Worm (Caenorhabditis elegans) whole organism, young adult: Measurements from ENCODE around the gene R107.2.
A peak's percentile ranks its signal among the peaks of the same experiment; 100 is the strongest.

Experiments
- B0019.2 ChIP-seq: fragments of 200-800 bp; sonication (Bioruptor generic); conservative IDR thresholded peaks from 2 replicates; pipeline ENCODE4 v1.3.6; 2022; ENCODE audit warnings: missing genetic modification reagents, missing genetic modification characterization, missing compliant biosample characterization
- B0035.1 ChIP-seq: sonication (generic microtip); optimal IDR thresholded peaks from 2 replicates; lab custom pipeline; 2016; ENCODE audit warnings: missing genetic modification characterization, mild to moderate bottlenecking, missing compliant biosample characterization, missing genotype, missing genetic modification reagents
- B0336.3 ChIP-seq: fragments of 200-800 bp; sonication (Bioruptor generic); IDR thresholded peaks from 2 replicates; pipeline ENCODE4 v1.3.6; 2022; ENCODE audit warnings: missing genetic modification characterization, missing compliant biosample characterization
- C06A6.2 ChIP-seq: fragments of 200-800 bp; sonication (Bioruptor generic); conservative IDR thresholded peaks from 2 replicates; pipeline ENCODE4 v1.3.6; 2022; ENCODE audit warnings: missing genetic modification characterization, missing compliant biosample characterization
- F37B4.10 ChIP-seq: fragments of 200-800 bp; sonication (Bioruptor generic); IDR thresholded peaks from 2 replicates; pipeline ENCODE4 v1.3.6; 2022; ENCODE audit warnings: missing genetic modification characterization, missing compliant biosample characterization
- F57A8.1 ChIP-seq: fragments of 200-800 bp; sonication (Bioruptor generic); optimal IDR thresholded peaks from 2 replicates; lab custom pipeline; 2018; ENCODE audit warnings: mild to moderate bottlenecking, missing genetic modification characterization, moderate library complexity, missing compliant biosample characterization
- F57C9.4 ChIP-seq: sonication (generic microtip); optimal IDR thresholded peaks from 2 replicates; lab custom pipeline; 2017; ENCODE audit warnings: mild to moderate bottlenecking, missing genetic modification characterization, missing compliant biosample characterization
- Y56A3A.18 ChIP-seq: fragments of 200-800 bp; sonication (Bioruptor generic); IDR thresholded peaks from 2 replicates; pipeline ENCODE4 v1.3.6; 2022; ENCODE audit warnings: missing genetic modification reagents, missing genetic modification characterization, missing compliant biosample characterization
- ama-1 ChIP-seq, 3 experiments: fragments of 150-350 bp in 1 of 3; sonication (generic microtip) in 2 of 3; optimal IDR thresholded peaks; 2 replicates each; lab custom pipeline; 2014 to 2018; ENCODE audit warnings: missing biosample characterization in 2 of 3, missing genetic modification characterization in 2 of 3, missing genetic modification reagents in 2 of 3
- aptf-3 ChIP-seq: fragments of 200-800 bp; sonication (Bioruptor generic); IDR thresholded peaks from 2 replicates; pipeline ENCODE4 v1.3.6; 2022; ENCODE audit warnings: missing genetic modification characterization, missing compliant biosample characterization
- attf-5 ChIP-seq: fragments of 200-800 bp; sonication (Bioruptor generic); optimal IDR thresholded peaks from 2 replicates; lab custom pipeline; 2018; ENCODE audit warnings: mild to moderate bottlenecking, missing genetic modification characterization, missing compliant biosample characterization
- cebp-1 ChIP-seq, 2 experiments: fragments of 200-800 bp in 1 of 2; sonication (Bioruptor generic) in 1 of 2; sonication (generic microtip) in 1 of 2; IDR thresholded peaks in 1 of 2; optimal IDR thresholded peaks in 1 of 2; 2 replicates each; pipeline versions ENCODE4 v1.3.6 to Lab custom; 2017 to 2022; ENCODE audit warnings: missing compliant biosample characterization in 2 of 2, missing genetic modification characterization in 2 of 2, mild to moderate bottlenecking in 1 of 2, missing genetic modification reagents in 1 of 2, moderate library complexity in 1 of 2
- cebp-2 ChIP-seq: fragments of 200-800 bp; sonication (Bioruptor generic); IDR thresholded peaks from 2 replicates; pipeline ENCODE4 v1.3.6; 2022; ENCODE audit warnings: missing genetic modification characterization, missing compliant biosample characterization
- ceh-100 ChIP-seq: fragments of 200-800 bp; sonication (Bioruptor generic); IDR thresholded peaks from 2 replicates; pipeline ENCODE4 v1.3.6; 2022; ENCODE audit warnings: missing genetic modification reagents, missing genetic modification characterization, missing compliant biosample characterization
- ceh-40 ChIP-seq: fragments of 200-800 bp; sonication (Bioruptor generic); IDR thresholded peaks from 2 replicates; pipeline ENCODE4 v1.3.6; 2022; ENCODE audit warnings: missing genetic modification characterization, missing compliant biosample characterization
- ceh-58 ChIP-seq: fragments of 200-800 bp; sonication (Bioruptor generic); IDR thresholded peaks from 2 replicates; pipeline ENCODE4 v1.3.6; 2022; ENCODE audit warnings: missing genetic modification characterization, missing compliant biosample characterization
- ceh-79 ChIP-seq: sonication (generic microtip); optimal IDR thresholded peaks from 2 replicates; lab custom pipeline; 2017; ENCODE audit warnings: mild to moderate bottlenecking, missing genetic modification characterization, missing compliant biosample characterization
- chd-7 ChIP-seq: sonication (generic microtip); optimal IDR thresholded peaks from 2 replicates; lab custom pipeline; 2016; ENCODE audit warnings: mild to moderate bottlenecking, missing genetic modification characterization, moderate library complexity, missing compliant biosample characterization
- die-1 ChIP-seq: sonication (generic microtip); optimal IDR thresholded peaks from 2 replicates; lab custom pipeline; 2016; ENCODE audit warnings: missing genotype, mild to moderate bottlenecking, missing genetic modification characterization, missing compliant biosample characterization
- dpl-1 ChIP-seq: fragments of 150-350 bp; optimal IDR thresholded peaks from 2 replicates; lab custom pipeline; 2014; ENCODE audit warnings: missing biosample characterization, missing genetic modification reagents, missing genetic modification characterization
- egl-18 ChIP-seq: fragments of 200-800 bp; sonication (Bioruptor generic); IDR thresholded peaks from 2 replicates; pipeline ENCODE4 v1.3.6; 2022; ENCODE audit warnings: missing genetic modification reagents, missing genetic modification characterization, missing compliant biosample characterization
- egl-44 ChIP-seq: fragments of 200-800 bp; sonication (Bioruptor generic); IDR thresholded peaks from 2 replicates; pipeline ENCODE4 v1.3.6; 2022; ENCODE audit warnings: missing genetic modification reagents, missing genetic modification characterization, missing compliant biosample characterization
- egrh-3 ChIP-seq: fragments of 200-800 bp; sonication (Bioruptor generic); IDR thresholded peaks from 2 replicates; pipeline ENCODE4 v1.3.6; 2022; ENCODE audit warnings: missing genetic modification reagents, missing genetic modification characterization, missing compliant biosample characterization
- hlh-12 ChIP-seq: sonication (generic microtip); optimal IDR thresholded peaks from 2 replicates; lab custom pipeline; 2016; ENCODE audit warnings: missing genetic modification characterization, missing compliant biosample characterization
- let-526 ChIP-seq: fragments of 200-800 bp; sonication (Bioruptor generic); IDR thresholded peaks from 2 replicates; pipeline ENCODE4 v1.3.6; 2022; ENCODE audit warnings: missing genetic modification reagents, missing genetic modification characterization, missing compliant biosample characterization
- lin-26 ChIP-seq: fragments of 200-800 bp; sonication (Bioruptor generic); IDR thresholded peaks from 2 replicates; pipeline ENCODE4 v1.3.6; 2022; ENCODE audit warnings: missing genetic modification reagents, missing genetic modification characterization, missing compliant biosample characterization
- lin-40 ChIP-seq: sonication (generic microtip); optimal IDR thresholded peaks from 2 replicates; lab custom pipeline; 2016; ENCODE audit warnings: missing genetic modification characterization, mild to moderate bottlenecking, missing compliant biosample characterization, missing genotype, missing genetic modification reagents
- lin-54 ChIP-seq: fragments of 200-800 bp; sonication (Bioruptor generic); optimal IDR thresholded peaks from 2 replicates; lab custom pipeline; 2018; ENCODE audit warnings: mild to moderate bottlenecking, missing genetic modification characterization, missing compliant biosample characterization
- lsy-27 ChIP-seq: sonication (generic microtip); optimal IDR thresholded peaks from 2 replicates; lab custom pipeline; 2017; ENCODE audit warnings: missing genetic modification characterization, mild to moderate bottlenecking, missing compliant biosample characterization, antibody characterized with exemption, missing genotype, borderline replicate concordance; ENCODE audit not compliant: insufficient read depth
- madf-6 ChIP-seq: fragments of 200-800 bp; sonication (Bioruptor generic); IDR thresholded peaks from 2 replicates; pipeline ENCODE4 v1.3.6; 2022; ENCODE audit warnings: missing genetic modification reagents, missing genetic modification characterization, missing compliant biosample characterization
- mcd-1 ChIP-seq: fragments of 200-800 bp; sonication (Bioruptor generic); IDR thresholded peaks from 2 replicates; pipeline ENCODE4 v1.3.6; 2022; ENCODE audit warnings: missing genetic modification reagents, missing genetic modification characterization, missing compliant biosample characterization
- nfya-1 ChIP-seq: sonication (generic microtip); optimal IDR thresholded peaks from 2 replicates; lab custom pipeline; 2017; ENCODE audit warnings: antibody characterized with exemption, missing compliant biosample characterization, missing genetic modification characterization, borderline replicate concordance; ENCODE audit not compliant: insufficient read depth
- nfya-2 ChIP-seq: fragments of 200-800 bp; sonication (Bioruptor generic); IDR thresholded peaks from 2 replicates; pipeline ENCODE4 v1.3.6; 2022; ENCODE audit warnings: missing genetic modification reagents, missing genetic modification characterization, missing compliant biosample characterization
- nhr-27 ChIP-seq: fragments of 200-800 bp; sonication (Bioruptor generic); optimal IDR thresholded peaks from 2 replicates; lab custom pipeline; 2018; ENCODE audit warnings: mild to moderate bottlenecking, missing genetic modification characterization, moderate library complexity, missing compliant biosample characterization
- nhr-80 ChIP-seq: sonication (generic microtip); optimal IDR thresholded peaks from 2 replicates; lab custom pipeline; 2016; ENCODE audit warnings: missing genetic modification characterization, missing compliant biosample characterization
- nhr-90 ChIP-seq: sonication (generic microtip); optimal IDR thresholded peaks from 2 replicates; lab custom pipeline; 2016; ENCODE audit warnings: missing genotype, mild to moderate bottlenecking, missing genetic modification characterization, missing compliant biosample characterization
- rcor-1 ChIP-seq: fragments of 200-800 bp; sonication (Bioruptor generic); IDR thresholded peaks from 2 replicates; pipeline ENCODE4 v1.3.6; 2022; ENCODE audit warnings: missing genetic modification reagents, missing genetic modification characterization, missing compliant biosample characterization
- snpc-4 ChIP-seq, 5 experiments: fragments of 150-350 bp in 1 of 5; sonication (generic microtip) in 4 of 5; optimal IDR thresholded peaks; 2 replicates each; lab custom pipeline; 2014 to 2018; ENCODE audit warnings: missing genetic modification characterization in 5 of 5, missing biosample characterization in 3 of 5, antibody characterized with exemption in 2 of 5, mild to moderate bottlenecking in 2 of 5, missing compliant biosample characterization in 2 of 5, missing genotype in 2 of 5, moderate library complexity in 2 of 5, missing genetic modification reagents in 1 of 5
- tbp1 ChIP-seq: fragments of 200-800 bp; sonication (Bioruptor generic); optimal IDR thresholded peaks from 2 replicates; lab custom pipeline; 2018; ENCODE audit warnings: mild to moderate bottlenecking, missing genetic modification characterization, missing compliant biosample characterization
- xnd-1 ChIP-seq: sonication (generic microtip); optimal IDR thresholded peaks from 2 replicates; lab custom pipeline; 2016; ENCODE audit warnings: missing genotype, missing genetic modification reagents, missing genetic modification characterization, missing compliant biosample characterization
- zfh-2 ChIP-seq: fragments of 200-800 bp; sonication (Bioruptor generic); conservative IDR thresholded peaks from 2 replicates; pipeline ENCODE4 v1.3.6; 2022; ENCODE audit warnings: missing genetic modification reagents, missing genetic modification characterization, missing compliant biosample characterization
- ztf-28 ChIP-seq: fragments of 200-800 bp; sonication (Bioruptor generic); IDR thresholded peaks from 2 replicates; pipeline ENCODE4 v1.3.6; 2022; ENCODE audit warnings: missing genetic modification reagents, missing genetic modification characterization, missing compliant biosample characterization
- ztf-3 ChIP-seq: fragments of 200-800 bp; sonication (Bioruptor generic); optimal IDR thresholded peaks from 2 replicates; lab custom pipeline; 2018; ENCODE audit warnings: mild to moderate bottlenecking, missing genetic modification characterization, missing compliant biosample characterization

The R107.2 gene

DNA sequence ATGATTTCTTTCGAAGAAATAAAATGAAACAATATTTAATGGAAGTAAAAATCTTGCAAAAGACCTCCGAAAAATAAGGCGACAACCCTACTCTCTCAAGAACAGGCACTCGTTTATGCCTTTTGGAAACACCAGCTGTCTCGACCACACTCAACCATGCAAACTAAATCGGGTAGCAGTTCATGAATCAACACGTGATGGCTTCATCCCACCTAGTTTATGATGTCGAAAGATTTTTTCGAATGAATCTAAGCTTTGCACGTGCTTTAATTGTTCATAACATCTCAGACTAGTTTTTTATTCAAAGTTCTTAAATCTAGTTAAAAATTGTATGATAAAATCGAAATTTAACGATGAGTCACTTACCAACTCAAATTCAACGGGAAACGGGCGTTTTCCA is 7.5 kb upstream of the R107.2 start:
- TF ChIP-seq lin-26 (GFP tag; lab: Robert Waterston, UW) (peak; percentile 19; the same call in 1 of the 2 replicates), zfh-2 (GFP tag; lab: Robert Waterston, UW) (no peak), ama-1 (optimal IDR thresholded peaks at IDR 0.05; lab: Kevin White, UChicago) (peak; percentile 87), ama-1 (GFP tag; optimal IDR thresholded peaks at IDR 0.05; lab: Kevin White, UChicago) (no peak), nhr-27 (tag; lab: Kevin White, UChicago) (no peak), hlh-12 (no peak), F57C9.4 (tag; lab: Kevin White, UChicago) (no peak), tbp1 (GFP tag; lab: Kevin White, UChicago) (peak; percentile 11), egl-44 (GFP tag; lab: Robert Waterston, UW) (no peak)

DNA sequence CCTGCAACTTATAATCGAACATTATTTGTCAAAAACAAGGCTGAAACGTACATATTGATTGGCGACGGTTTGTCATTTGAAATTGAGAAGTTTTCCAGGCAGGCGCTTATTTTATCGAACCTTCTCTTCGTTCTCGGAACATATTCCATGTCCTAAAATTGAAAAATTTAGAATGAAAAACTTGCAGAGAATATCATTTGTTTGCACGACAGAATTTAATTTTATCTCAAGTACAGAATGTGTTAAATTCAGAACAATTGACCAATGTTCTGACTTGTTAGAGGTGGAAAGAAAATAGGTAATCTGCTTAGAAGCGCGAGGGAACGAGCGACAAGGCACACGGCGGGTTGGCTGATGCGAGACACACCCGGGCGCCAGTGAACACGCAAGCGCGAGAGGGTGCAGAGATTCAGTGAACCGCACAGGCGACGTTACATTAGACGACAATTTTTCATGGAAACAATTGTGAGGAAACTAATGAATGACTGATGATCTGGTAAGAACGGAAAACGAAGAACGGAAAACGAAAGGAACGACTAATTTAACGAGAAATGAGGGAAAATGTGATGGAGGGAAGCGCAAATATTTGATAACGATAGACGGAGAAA is 6.7 kb upstream of the R107.2 start:
- peak; percentile 49 for TF ChIP-seq nhr-80 (tag; lab: Kevin White, UChicago)
- peak; percentile 49 for TF ChIP-seq lin-54
- peak; percentile 58; the same call in 1 of the 2 replicates for TF ChIP-seq B0336.3
- TF ChIP-seq cebp-2 (GFP tag; lab: Robert Waterston, UW) = peak; percentile 68; the same call in 1 of the 2 replicates
- TF ChIP-seq egl-18 = 0 out of 2 replicates have a peak, but pooled peaks have one; percentile 21
- no peak for TF ChIP-seq F57A8.1 (GFP tag; lab: Kevin White, UChicago)
- TF ChIP-seq chd-7 = peak; percentile 76
- TF ChIP-seq ceh-58 (GFP tag; lab: Robert Waterston, UW) = no peak
- peak; percentile 85 for TF ChIP-seq let-526
- no peak for TF ChIP-seq F37B4.10 (GFP tag; lab: Robert Waterston, UW)
- peak; percentile 72; the same call in 1 of the 2 replicates for TF ChIP-seq ceh-40 (GFP tag; lab: Robert Waterston, UW)
- TF ChIP-seq rcor-1 (GFP tag; lab: Robert Waterston, UW) = peak; percentile 53
- peak; percentile 97 for TF ChIP-seq zfh-2 (GFP tag; lab: Robert Waterston, UW)
- TF ChIP-seq ztf-3 = peak; percentile 60
- 0 out of 2 replicates have a peak, but pooled peaks have one; percentile 19 for TF ChIP-seq egrh-3 (GFP tag; lab: Robert Waterston, UW)
- TF ChIP-seq ztf-28 (GFP tag; lab: Robert Waterston, UW) = no peak
- TF ChIP-seq lsy-27 (tag; lab: Kevin White, UChicago) = no peak
- peak; percentile 36 for TF ChIP-seq tbp1 (GFP tag; lab: Kevin White, UChicago)
- peak; percentile 59; the same call in 1 of the 2 replicates for TF ChIP-seq B0019.2 (GFP tag; lab: Robert Waterston, UW)
- TF ChIP-seq dpl-1 (GFP tag; lab: Kevin White, UChicago) = no peak
- peak; percentile 68 for TF ChIP-seq mcd-1 (GFP tag; lab: Robert Waterston, UW)
- no peak for TF ChIP-seq snpc-4 (GFP tag; optimal IDR thresholded peaks at IDR 0.05; lab: Kevin White, UChicago)
- TF ChIP-seq snpc-4 (tag; optimal IDR thresholded peaks at IDR 0.05; lab: Kevin White, UChicago) = peak in 1 of 4 experiments; percentile 54
- TF ChIP-seq attf-5 (GFP tag; lab: Kevin White, UChicago) = peak; percentile 68
- 0 out of 2 replicates have a peak, but pooled peaks have one; percentile 11 for TF ChIP-seq madf-6 (GFP tag; lab: Robert Waterston, UW)
- TF ChIP-seq xnd-1 = no peak
- no peak for TF ChIP-seq nfya-1 (tag; lab: Kevin White, UChicago)
- TF ChIP-seq lin-40 (tag; lab: Kevin White, UChicago) = peak; percentile 17
- peak; percentile 38 for TF ChIP-seq ceh-79
- TF ChIP-seq nfya-2 (GFP tag; lab: Robert Waterston, UW) = 0 out of 2 replicates have a peak, but pooled peaks have one; percentile 44
- TF ChIP-seq Y56A3A.18 = peak; percentile 78; the same call in 1 of the 2 replicates
- peak; percentile 45 for TF ChIP-seq nhr-90 (tag; lab: Kevin White, UChicago)
- peak; percentile 31 for TF ChIP-seq die-1 (tag; lab: Kevin White, UChicago)
- peak; percentile 50 for TF ChIP-seq B0035.1 (tag; lab: Kevin White, UChicago)
- 0 out of 2 replicates have a peak, but pooled peaks have one; percentile 86 for TF ChIP-seq aptf-3
- TF ChIP-seq cebp-1 (GFP tag; IDR thresholded peaks at IDR 0.05; lab: Robert Waterston, UW) = no peak
- peak; percentile 70 for TF ChIP-seq cebp-1 (tag; optimal IDR thresholded peaks at IDR 0.05; lab: Kevin White, UChicago)
- TF ChIP-seq C06A6.2 = 0 out of 2 replicates have a peak, but pooled peaks have one; percentile 10
- TF ChIP-seq ceh-100 = peak; percentile 59
